Worm (Caenorhabditis elegans) whole organism, L1 larva: Measurements from ENCODE around the gene Y54G11A.7.
A peak's percentile ranks its signal among the peaks of the same experiment; 100 is the strongest.
"Not testable (repeated sequence)": the region's sequence is repeated elsewhere in the genome, so short reads cannot be mapped to it uniquely, and the experiment has no call there.

Experiments used
- C16A3.4 ChIP-seq: fragments of 150-350 bp; optimal IDR thresholded peaks from 2 replicates; lab custom pipeline; 2014; ENCODE audit warnings: missing biosample characterization, missing genetic modification characterization
- ama-1 ChIP-seq: fragments of 150-350 bp; optimal IDR thresholded peaks from 2 replicates; lab custom pipeline; 2014
- blmp-1 ChIP-seq: fragments of 150-350 bp; optimal IDR thresholded peaks from 2 replicates; lab custom pipeline; 2014; ENCODE audit warnings: missing biosample characterization, missing genetic modification characterization
- ceh-82 ChIP-seq, 3 experiments: fragments of 150-350 bp in 1 of 3; sonication (generic microtip) in 2 of 3; optimal IDR thresholded peaks; 2 replicates each; lab custom pipeline; 2014 to 2017; ENCODE audit warnings: missing biosample characterization in 3 of 3, missing genetic modification characterization in 3 of 3
- ceh-90 ChIP-seq: sonication (generic microtip); optimal IDR thresholded peaks from 2 replicates; lab custom pipeline; 2016; ENCODE audit warnings: missing genetic modification characterization, missing compliant biosample characterization
- dsc-1 ChIP-seq: sonication (generic microtip); optimal IDR thresholded peaks from 2 replicates; lab custom pipeline; 2016; ENCODE audit warnings: mild to moderate bottlenecking, missing genetic modification characterization, missing compliant biosample characterization
- efl-1 ChIP-seq, 4 experiments: fragments of 150-350 bp; optimal IDR thresholded peaks in 3 of 4; peaks in 1 of 4; 1 replicate in 1 of 4; 2 replicates in 3 of 4; lab custom pipeline; 2014; ENCODE audit warnings: missing biosample characterization in 2 of 4, missing genetic modification characterization in 2 of 4, missing genetic modification reagents in 2 of 4
- elt-3 ChIP-seq, 6 experiments: fragments of 150-350 bp in 1 of 6; sonication (generic microtip); optimal IDR thresholded peaks; 2 replicates each; lab custom pipeline; 2017 to 2018; ENCODE audit warnings: missing biosample characterization in 6 of 6, missing genetic modification characterization in 6 of 6, inconsistent platforms in 1 of 6
- ets-5 ChIP-seq: fragments of 200-800 bp; sonication (Bioruptor generic); IDR thresholded peaks from 2 replicates; pipeline ENCODE4 v1.3.6; 2022; ENCODE audit warnings: missing genetic modification characterization, missing compliant biosample characterization
- fkh-8 ChIP-seq: sonication (generic microtip); optimal IDR thresholded peaks from 2 replicates; lab custom pipeline; 2016; ENCODE audit warnings: mild to moderate bottlenecking, missing genetic modification characterization, missing compliant biosample characterization
- fos-1 ChIP-seq: fragments of 150-350 bp; optimal IDR thresholded peaks from 2 replicates; lab custom pipeline; 2014; ENCODE audit warnings: missing biosample characterization, missing genetic modification characterization
- hlh-17 ChIP-seq: fragments of 200-800 bp; sonication (Bioruptor generic); optimal IDR thresholded peaks from 2 replicates; lab custom pipeline; 2018; ENCODE audit warnings: missing genetic modification characterization, mild to moderate bottlenecking, missing compliant biosample characterization, moderate library complexity, borderline replicate concordance
- hpl-2 ChIP-seq: fragments of 150-350 bp; optimal IDR thresholded peaks from 2 replicates; lab custom pipeline; 2014; ENCODE audit warnings: missing biosample characterization, missing genetic modification reagents, missing genetic modification characterization
- jun-1 ChIP-seq: fragments of 150-350 bp; optimal IDR thresholded peaks from 2 replicates; lab custom pipeline; 2014; ENCODE audit warnings: missing biosample characterization, missing genetic modification reagents, missing genetic modification characterization
- lin-14 ChIP-seq: fragments of 200-800 bp; sonication (Bioruptor generic); optimal IDR thresholded peaks from 2 replicates; lab custom pipeline; 2018; ENCODE audit warnings: mild to moderate bottlenecking, missing genetic modification characterization, moderate library complexity, missing compliant biosample characterization
- lin-35 ChIP-seq, 2 experiments: fragments of 150-350 bp; optimal IDR thresholded peaks; 2 replicates each; lab custom pipeline; 2014; ENCODE audit warnings: missing biosample characterization in 2 of 2, missing genetic modification characterization in 2 of 2, missing genetic modification reagents in 2 of 2
- lin-39 ChIP-seq: fragments of 150-350 bp; optimal IDR thresholded peaks from 2 replicates; lab custom pipeline; 2014; ENCODE audit warnings: missing biosample characterization, missing genetic modification reagents, missing genetic modification characterization
- lsy-2 ChIP-seq, 2 experiments: fragments of 150-350 bp; optimal IDR thresholded peaks; 2 replicates each; lab custom pipeline; 2014; ENCODE audit warnings: missing biosample characterization in 2 of 2, missing genetic modification characterization in 2 of 2
- mdl-1 ChIP-seq, 2 experiments: fragments of 150-350 bp; optimal IDR thresholded peaks; 2 replicates each; lab custom pipeline; 2014 to 2017; ENCODE audit warnings: missing biosample characterization in 2 of 2, missing genetic modification characterization in 2 of 2, inconsistent platforms in 1 of 2
- nhr-12 ChIP-seq: sonication (generic microtip); optimal IDR thresholded peaks from 2 replicates; lab custom pipeline; 2017; ENCODE audit warnings: missing biosample characterization, missing genetic modification characterization
- nhr-19 ChIP-seq: fragments of 200-800 bp; sonication (Bioruptor generic); conservative IDR thresholded peaks from 2 replicates; pipeline ENCODE4 v1.3.6; 2022; ENCODE audit warnings: missing genetic modification characterization, missing compliant biosample characterization
- nhr-28 ChIP-seq: fragments of 150-350 bp; optimal IDR thresholded peaks from 2 replicates; lab custom pipeline; 2014; ENCODE audit warnings: missing biosample characterization, missing genetic modification characterization
- nhr-47 ChIP-seq: sonication (generic microtip); optimal IDR thresholded peaks from 2 replicates; lab custom pipeline; 2016; ENCODE audit warnings: mild to moderate bottlenecking, missing genetic modification characterization, moderate library complexity, missing compliant biosample characterization
- nhr-71 ChIP-seq: sonication (generic microtip); optimal IDR thresholded peaks from 2 replicates; lab custom pipeline; 2016; ENCODE audit warnings: mild to moderate bottlenecking, missing genetic modification characterization, moderate library complexity, missing compliant biosample characterization
- nhr-77 ChIP-seq: fragments of 150-350 bp; optimal IDR thresholded peaks from 2 replicates; lab custom pipeline; 2014; ENCODE audit warnings: missing biosample characterization, missing genetic modification characterization
- nhr-85 ChIP-seq: sonication (generic microtip); peaks from one replicate; lab custom pipeline; 2016; ENCODE audit warnings: missing genetic modification characterization, inconsistent platforms, missing compliant biosample characterization
- nhr-90 ChIP-seq: sonication (generic microtip); optimal IDR thresholded peaks from 2 replicates; lab custom pipeline; 2016; ENCODE audit warnings: mild to moderate bottlenecking, missing genetic modification characterization, missing compliant biosample characterization; ENCODE audit not compliant: poor library complexity
- pag-3 ChIP-seq: sonication (generic microtip); optimal IDR thresholded peaks from 2 replicates; lab custom pipeline; 2017; ENCODE audit warnings: missing genetic modification characterization, mild to moderate bottlenecking, missing compliant biosample characterization, antibody characterized with exemption, borderline replicate concordance; ENCODE audit not compliant: insufficient read depth
- rnt-1 ChIP-seq: sonication (generic microtip); optimal IDR thresholded peaks from 2 replicates; lab custom pipeline; 2016; ENCODE audit warnings: mild to moderate bottlenecking, missing genetic modification characterization, moderate library complexity, missing compliant biosample characterization
- skn-1 ChIP-seq: fragments of 150-350 bp; optimal IDR thresholded peaks from 2 replicates; lab custom pipeline; 2014; ENCODE audit warnings: missing biosample characterization, missing genetic modification characterization
- sox-4 ChIP-seq: sonication (generic microtip); optimal IDR thresholded peaks from 2 replicates; lab custom pipeline; 2016; ENCODE audit warnings: missing genetic modification characterization, missing compliant biosample characterization
- sptf-1 ChIP-seq: fragments of 150-350 bp; optimal IDR thresholded peaks from 2 replicates; lab custom pipeline; 2014; ENCODE audit warnings: missing biosample characterization, missing genetic modification characterization
- sup-37 ChIP-seq: fragments of 200-800 bp; sonication (Bioruptor generic); optimal IDR thresholded peaks from 2 replicates; lab custom pipeline; 2018; ENCODE audit warnings: mild to moderate bottlenecking, missing genetic modification characterization, missing compliant biosample characterization
- swsn-7 ChIP-seq: sonication (generic microtip); optimal IDR thresholded peaks from 2 replicates; lab custom pipeline; 2016; ENCODE audit warnings: missing genetic modification characterization, missing compliant biosample characterization
- unc-130 ChIP-seq: fragments of 150-350 bp; optimal IDR thresholded peaks from 2 replicates; lab custom pipeline; 2017; ENCODE audit warnings: missing biosample characterization, missing genetic modification characterization, inconsistent platforms
- unc-30 ChIP-seq: sonication (generic microtip); optimal IDR thresholded peaks from 2 replicates; lab custom pipeline; 2017; ENCODE audit warnings: missing biosample characterization, missing genetic modification characterization
- zag-1 ChIP-seq: fragments of 150-350 bp; optimal IDR thresholded peaks from 2 replicates; lab custom pipeline; 2014; ENCODE audit warnings: missing biosample characterization, missing genetic modification characterization
- ztf-11 ChIP-seq, 2 experiments: sonication (generic microtip); optimal IDR thresholded peaks; 2 replicates each; lab custom pipeline; 2016 to 2017; ENCODE audit warnings: missing genetic modification characterization in 2 of 2, missing biosample characterization in 1 of 2, missing compliant biosample characterization in 1 of 2

Y54G11A.7 gene

DNA sequence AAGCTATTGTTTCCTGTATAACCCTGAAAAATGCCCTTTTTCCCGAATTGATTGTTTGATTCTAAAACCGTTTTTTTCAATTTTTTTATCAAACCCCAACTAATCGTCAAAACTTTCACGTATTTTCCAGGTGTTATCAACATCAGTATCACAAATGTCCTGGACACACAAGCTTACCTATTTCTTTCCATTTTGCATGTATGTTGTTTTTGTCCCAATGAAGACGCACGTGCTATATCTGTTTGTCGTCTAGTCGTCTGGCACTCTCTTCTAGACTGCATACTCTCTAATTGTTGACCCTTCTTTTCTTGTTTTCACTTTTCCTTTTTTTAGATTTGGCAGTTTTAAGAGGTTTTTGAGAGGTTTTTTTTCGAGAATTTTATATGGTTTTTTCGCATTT lies 785 bp upstream of the Y54G11A.7 start (continued):
- TF ChIP-seq hpl-2 (GFP tag; lab: Kevin White, UChicago) (no peak), elt-3 (tag; optimal IDR thresholded peaks at IDR 0.05; lab: Kevin White, UChicago) (peak in 2 of 6 experiments; percentile 19 to 72), nhr-77 (tag; lab: Kevin White, UChicago) (peak; percentile 68), swsn-7 (tag; lab: Kevin White, UChicago) (peak; percentile 19), lin-14 (GFP tag; lab: Kevin White, UChicago) (peak; percentile 80), skn-1 (tag; lab: Kevin White, UChicago) (peak; percentile 66), nhr-71 (tag; lab: Kevin White, UChicago) (peak; percentile 69), lsy-2 (tag; optimal IDR thresholded peaks at IDR 0.05; lab: Kevin White, UChicago) (peak; percentile 24 to 46), efl-1 (optimal IDR thresholded peaks at IDR 0.05; lab: Kevin White, UChicago) (peak; percentile 30 to 49), efl-1 (GFP tag; optimal IDR thresholded peaks at IDR 0.05 in 1 of 2; lab: Kevin White, UChicago) (peak in 1 of 2 experiments; percentile 72), unc-130 (tag; lab: Kevin White, UChicago) (no peak), lin-35 (GFP tag; optimal IDR thresholded peaks at IDR 0.05; lab: Kevin White, UChicago) (peak; percentile 14 to 68), blmp-1 (tag; lab: Kevin White, UChicago) (peak; percentile 95), pag-3 (tag; lab: Kevin White, UChicago) (no peak), nhr-90 (tag; lab: Kevin White, UChicago) (peak; percentile 66), nhr-47 (tag; lab: Kevin White, UChicago) (peak; percentile 9), nhr-19 (GFP tag; lab: Robert Waterston, UW) (peak; percentile 16; the same call in 1 of the 2 replicates), ztf-11 (tag; optimal IDR thresholded peaks at IDR 0.05; lab: Kevin White, UChicago) (no peak)

DNA sequence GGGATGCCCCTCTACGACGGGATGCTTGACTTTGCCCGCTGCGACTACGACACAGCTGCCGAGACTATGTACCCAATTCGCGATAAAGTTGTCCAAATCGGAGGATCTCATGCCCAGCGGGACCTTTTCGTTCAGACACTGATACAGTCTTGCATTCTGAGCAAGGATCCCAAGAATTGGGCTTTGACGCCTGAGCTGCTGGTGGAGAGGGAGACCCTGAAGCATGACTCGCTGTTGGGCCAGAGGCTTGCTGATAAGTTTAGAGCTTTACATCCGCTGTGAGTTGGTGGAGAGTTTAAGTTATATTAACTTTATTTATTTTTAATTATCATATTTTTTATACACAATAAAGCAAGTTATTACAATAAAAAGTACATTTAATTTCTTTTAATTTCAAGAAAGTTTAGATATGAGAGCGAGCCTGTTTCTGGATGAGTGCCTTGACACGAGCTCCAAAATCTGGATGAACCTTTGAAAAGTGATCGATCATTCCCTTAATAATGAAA lies 2.2 kb downstream of the Y54G11A.7 start:
- TF ChIP-seq efl-1 (optimal IDR thresholded peaks at IDR 0.05; lab: Kevin White, UChicago) (no peak), efl-1 (GFP tag; optimal IDR thresholded peaks at IDR 0.05 in 1 of 2; lab: Kevin White, UChicago) (peak in 1 of 2 experiments; percentile 57), nhr-85 (peak; percentile 1), ets-5 (GFP tag; lab: Robert Waterston, UW) (no peak)

DNA sequence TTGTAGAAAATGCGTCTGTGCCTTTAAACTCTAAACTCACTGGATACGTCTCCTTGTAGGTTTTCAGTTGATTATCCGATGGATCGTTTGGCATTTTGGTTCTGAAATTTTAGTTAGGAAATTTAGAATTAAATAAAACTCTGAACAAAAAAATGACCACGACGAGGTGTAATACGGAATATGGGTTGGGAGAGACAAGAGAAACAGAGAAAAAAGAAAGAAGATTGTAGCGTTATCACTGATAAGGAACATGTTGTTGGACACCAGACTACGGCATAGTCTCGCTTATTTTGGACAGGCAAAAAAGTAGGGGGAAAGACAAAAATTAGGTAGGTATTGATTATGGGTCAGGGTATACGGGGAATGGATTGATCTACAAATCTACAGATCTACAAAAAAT lies 4.8 kb downstream of the Y54G11A.7 start, which contains the start of gene ctl-2:
TSS of gene ctl-2 (minus strand) at position 101 of the 400 bp plus-strand sequence.
- not testable (repeated sequence) for TF ChIP-seq ets-5 (GFP tag; lab: Robert Waterston, UW); nhr-28 (tag; lab: Kevin White, UChicago); C16A3.4 (tag; lab: Kevin White, UChicago)
- TF ChIP-seq, all 84 proteins: peak for 0; not testable (repeated sequence) for 84

DNA sequence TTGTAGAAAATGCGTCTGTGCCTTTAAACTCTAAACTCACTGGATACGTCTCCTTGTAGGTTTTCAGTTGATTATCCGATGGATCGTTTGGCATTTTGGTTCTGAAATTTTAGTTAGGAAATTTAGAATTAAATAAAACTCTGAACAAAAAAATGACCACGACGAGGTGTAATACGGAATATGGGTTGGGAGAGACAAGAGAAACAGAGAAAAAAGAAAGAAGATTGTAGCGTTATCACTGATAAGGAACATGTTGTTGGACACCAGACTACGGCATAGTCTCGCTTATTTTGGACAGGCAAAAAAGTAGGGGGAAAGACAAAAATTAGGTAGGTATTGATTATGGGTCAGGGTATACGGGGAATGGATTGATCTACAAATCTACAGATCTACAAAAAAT lies 9.1 kb downstream of the Y54G11A.7 start, which contains the start of gene ctl-1:
TSS of gene ctl-1 (minus strand) at position 101 of the 400 bp plus-strand sequence.
- TF ChIP-seq unc-30; ztf-11 (tag; optimal IDR thresholded peaks at IDR 0.05; lab: Kevin White, UChicago); hlh-17 (GFP tag; lab: Kevin White, UChicago): not testable (repeated sequence)

DNA sequence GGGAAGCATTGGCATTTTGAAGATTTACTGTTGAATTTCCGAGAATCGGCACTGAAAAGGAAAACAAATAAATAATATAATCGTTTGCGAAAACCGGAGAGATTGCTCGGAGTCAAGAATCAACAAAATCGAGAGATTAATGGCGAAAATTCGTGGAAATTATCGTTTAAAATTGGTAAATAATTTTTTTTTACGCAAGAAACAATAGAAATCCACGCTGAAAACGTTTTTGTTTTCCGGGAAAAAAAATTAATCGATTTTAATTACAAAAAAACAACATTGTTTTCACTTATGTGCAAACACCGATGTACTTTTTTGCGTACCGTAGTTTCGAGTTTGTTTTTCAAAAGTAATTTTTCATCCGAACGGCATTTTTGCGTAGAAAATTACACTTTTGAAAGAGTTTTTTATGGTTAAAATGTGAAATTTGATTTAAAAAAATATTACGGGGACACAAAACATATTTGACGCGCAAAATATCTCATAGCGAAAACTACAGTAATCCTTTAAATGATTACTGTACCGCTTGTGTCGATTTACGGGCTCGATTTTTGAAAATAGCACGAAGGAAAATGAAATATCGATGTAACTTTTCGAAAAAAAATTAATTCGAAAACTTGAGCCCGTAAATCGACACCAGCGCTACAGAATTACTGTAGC lies 13.8 kb downstream of the Y54G11A.7 start, which contains the start of gene ctl-3:
TSS of gene ctl-3 (minus strand) at position 51 of the 660 bp plus-strand sequence.
- no peak for TF ChIP-seq ceh-90 (tag; lab: Kevin White, UChicago)
- TF ChIP-seq ama-1 (lab: Kevin White, UChicago), result no peak
- TF ChIP-seq pag-3 (tag; lab: Kevin White, UChicago), result no peak
- TF ChIP-seq dsc-1, result no peak
- no peak for TF ChIP-seq nhr-47 (tag; lab: Kevin White, UChicago)
- TF ChIP-seq zag-1 (tag; lab: Kevin White, UChicago), result no peak
- TF ChIP-seq sptf-1 (tag; lab: Kevin White, UChicago), result no peak
- no peak for TF ChIP-seq lin-39 (tag; lab: Kevin White, UChicago)
- TF ChIP-seq mdl-1 (tag; optimal IDR thresholded peaks at IDR 0.05; lab: Kevin White, UChicago), result no peak
- TF ChIP-seq sox-4 (tag; lab: Kevin White, UChicago), result no peak
- TF ChIP-seq ceh-82 (tag; optimal IDR thresholded peaks at IDR 0.05; lab: Kevin White, UChicago), result no peak
- TF ChIP-seq fkh-8, result no peak
- TF ChIP-seq unc-130 (tag; lab: Kevin White, UChicago), result no peak
- TF ChIP-seq jun-1, result no peak
- TF ChIP-seq nhr-12 (tag; lab: Kevin White, UChicago), result no peak
- TF ChIP-seq fos-1 (tag; lab: Kevin White, UChicago), result no peak
- TF ChIP-seq sup-37 (GFP tag; lab: Kevin White, UChicago), result no peak
- no peak for TF ChIP-seq rnt-1 (tag; lab: Kevin White, UChicago)
